Worm (Caenorhabditis elegans) whole organism, young adult: ENCODE measurements around the gene oac-8.
A peak's percentile ranks its signal among the peaks of the same experiment; 100 is the strongest.

Source experiments
- B0035.1 ChIP-seq: sonication (generic microtip); optimal IDR thresholded peaks from 2 replicates; lab custom pipeline; 2016; ENCODE audit warnings: missing genetic modification characterization, mild to moderate bottlenecking, missing compliant biosample characterization, missing genotype, missing genetic modification reagents
- B0336.3 ChIP-seq: fragments of 200-800 bp; sonication (Bioruptor generic); IDR thresholded peaks from 2 replicates; pipeline ENCODE4 v1.3.6; 2022; ENCODE audit warnings: missing genetic modification characterization, missing compliant biosample characterization
- C17E4.6 ChIP-seq: fragments of 200-800 bp; sonication (Bioruptor generic); IDR thresholded peaks from 2 replicates; pipeline ENCODE4 v1.3.6; 2022; ENCODE audit warnings: missing genetic modification reagents, missing genetic modification characterization, missing compliant biosample characterization
- F10E7.11 ChIP-seq: sonication (generic microtip); optimal IDR thresholded peaks from 2 replicates; lab custom pipeline; 2017; ENCODE audit warnings: mild to moderate bottlenecking, missing genetic modification characterization, moderate library complexity, missing compliant biosample characterization
- F39B2.1 ChIP-seq: fragments of 200-800 bp; sonication (Bioruptor generic); IDR thresholded peaks from 2 replicates; pipeline ENCODE4 v1.3.6; 2022; ENCODE audit warnings: missing genetic modification reagents, missing genetic modification characterization, missing compliant biosample characterization
- F49E8.2 ChIP-seq: sonication (generic microtip); optimal IDR thresholded peaks from 3 replicates; lab custom pipeline; 2017; ENCODE audit warnings: missing genetic modification characterization, mild to moderate bottlenecking, missing compliant biosample characterization, antibody characterized with exemption, moderate library complexity; ENCODE audit not compliant: insufficient read depth
- F55B11.4 ChIP-seq: sonication (generic microtip); optimal IDR thresholded peaks from 2 replicates; lab custom pipeline; 2016; ENCODE audit warnings: missing compliant biosample characterization, missing genetic modification characterization, borderline replicate concordance; ENCODE audit not compliant: insufficient read depth
- T26A5.8 ChIP-seq: sonication (generic microtip); optimal IDR thresholded peaks from 2 replicates; lab custom pipeline; 2016; ENCODE audit warnings: missing genetic modification characterization, missing compliant biosample characterization
- Y53F4B.3 ChIP-seq: fragments of 200-800 bp; sonication (Bioruptor generic); IDR thresholded peaks from 2 replicates; pipeline ENCODE4 v1.3.6; 2022; ENCODE audit warnings: missing genetic modification reagents, missing genetic modification characterization, missing compliant biosample characterization
- Y53G8AR.9 ChIP-seq: fragments of 200-800 bp; sonication (Bioruptor generic); conservative IDR thresholded peaks from 2 replicates; pipeline ENCODE4 v1.3.6; 2022; ENCODE audit warnings: missing genetic modification reagents, missing genetic modification characterization, missing compliant biosample characterization
- Y79H2A.3 ChIP-seq: fragments of 200-800 bp; sonication (Bioruptor generic); conservative IDR thresholded peaks from 2 replicates; pipeline ENCODE4 v1.3.6; 2022; ENCODE audit warnings: missing genetic modification reagents, missing genetic modification characterization, missing compliant biosample characterization
- athp-1 ChIP-seq: sonication (generic microtip); optimal IDR thresholded peaks from 2 replicates; lab custom pipeline; 2017; ENCODE audit warnings: mild to moderate bottlenecking, missing genetic modification characterization, missing compliant biosample characterization
- attf-3 ChIP-seq: fragments of 200-800 bp; sonication (Bioruptor generic); conservative IDR thresholded peaks from 2 replicates; pipeline ENCODE4 v1.3.6; 2022; ENCODE audit warnings: missing genetic modification reagents, missing genetic modification characterization, missing compliant biosample characterization
- attf-5 ChIP-seq: fragments of 200-800 bp; sonication (Bioruptor generic); optimal IDR thresholded peaks from 2 replicates; lab custom pipeline; 2018; ENCODE audit warnings: mild to moderate bottlenecking, missing genetic modification characterization, missing compliant biosample characterization
- bed-2 ChIP-seq: fragments of 200-800 bp; sonication (Bioruptor generic); IDR thresholded peaks from 2 replicates; pipeline ENCODE4 v1.3.6; 2022; ENCODE audit warnings: missing genetic modification reagents, missing genetic modification characterization, missing compliant biosample characterization
- ceh-27 ChIP-seq: fragments of 200-800 bp; sonication (Bioruptor generic); optimal IDR thresholded peaks from 2 replicates; lab custom pipeline; 2018; ENCODE audit warnings: mild to moderate bottlenecking, missing genetic modification characterization, moderate library complexity, missing compliant biosample characterization
- efl-1 ChIP-seq: fragments of 150-350 bp; optimal IDR thresholded peaks from 2 replicates; lab custom pipeline; 2014; ENCODE audit warnings: missing biosample characterization, missing genetic modification reagents, missing genetic modification characterization
- ekl-4 ChIP-seq: fragments of 200-800 bp; sonication (Bioruptor generic); IDR thresholded peaks from 2 replicates; pipeline ENCODE4 v1.3.6; 2022; ENCODE audit warnings: missing genetic modification reagents, missing genetic modification characterization, missing compliant biosample characterization
- fkh-3 ChIP-seq: sonication (generic microtip); optimal IDR thresholded peaks from 2 replicates; lab custom pipeline; 2016; ENCODE audit warnings: mild to moderate bottlenecking, missing genetic modification characterization, missing compliant biosample characterization
- gei-17 ChIP-seq: fragments of 200-800 bp; sonication (Bioruptor generic); optimal IDR thresholded peaks from 2 replicates; lab custom pipeline; 2018; ENCODE audit warnings: mild to moderate bottlenecking, missing genetic modification characterization, missing compliant biosample characterization
- him-1 ChIP-seq: sonication (generic microtip); optimal IDR thresholded peaks from 2 replicates; lab custom pipeline; 2016; ENCODE audit warnings: missing genotype, missing genetic modification reagents, missing genetic modification characterization, missing compliant biosample characterization
- hlh-12 ChIP-seq: sonication (generic microtip); optimal IDR thresholded peaks from 2 replicates; lab custom pipeline; 2016; ENCODE audit warnings: missing genetic modification characterization, missing compliant biosample characterization
- hmg-1.2 ChIP-seq: fragments of 200-800 bp; sonication (Bioruptor generic); IDR thresholded peaks from 2 replicates; pipeline ENCODE4 v1.3.6; 2022; ENCODE audit warnings: missing genetic modification reagents, missing genetic modification characterization, missing compliant biosample characterization
- hmg-20 ChIP-seq: fragments of 200-800 bp; sonication (Bioruptor generic); IDR thresholded peaks from 2 replicates; pipeline ENCODE4 v1.3.6; 2022; ENCODE audit warnings: missing genetic modification reagents, missing genetic modification characterization, missing compliant biosample characterization
- hrde-1 ChIP-seq: sonication (generic microtip); optimal IDR thresholded peaks from 2 replicates; lab custom pipeline; 2016; ENCODE audit warnings: missing genetic modification characterization, mild to moderate bottlenecking, missing compliant biosample characterization, moderate library complexity, missing genotype, missing genetic modification reagents, borderline replicate concordance
- let-607 ChIP-seq, 2 experiments: fragments of 200-800 bp in 1 of 2; sonication (Bioruptor generic) in 1 of 2; sonication (generic microtip) in 1 of 2; optimal IDR thresholded peaks; 2 replicates each; lab custom pipeline; 2016 to 2018; ENCODE audit warnings: mild to moderate bottlenecking in 2 of 2, missing compliant biosample characterization in 2 of 2, missing genetic modification characterization in 2 of 2, moderate library complexity in 2 of 2, missing genotype in 1 of 2
- madf-10 ChIP-seq: sonication (generic microtip); optimal IDR thresholded peaks from 2 replicates; lab custom pipeline; 2016; ENCODE audit warnings: mild to moderate bottlenecking, missing genetic modification characterization, missing compliant biosample characterization
- mel-28 ChIP-seq: sonication (generic microtip); optimal IDR thresholded peaks from 2 replicates; lab custom pipeline; 2016; ENCODE audit warnings: borderline replicate concordance, mild to moderate bottlenecking, missing genetic modification characterization, missing compliant biosample characterization
- nfyb-1 ChIP-seq: fragments of 200-800 bp; sonication (Bioruptor generic); IDR thresholded peaks from 2 replicates; pipeline ENCODE4 v1.3.6; 2022; ENCODE audit warnings: missing genetic modification reagents, missing genetic modification characterization, missing compliant biosample characterization
- nhr-80 ChIP-seq: sonication (generic microtip); optimal IDR thresholded peaks from 2 replicates; lab custom pipeline; 2016; ENCODE audit warnings: missing genetic modification characterization, missing compliant biosample characterization
- nhr-90 ChIP-seq: sonication (generic microtip); optimal IDR thresholded peaks from 2 replicates; lab custom pipeline; 2016; ENCODE audit warnings: missing genotype, mild to moderate bottlenecking, missing genetic modification characterization, missing compliant biosample characterization
- rpc-1 ChIP-seq, 2 experiments: fragments of 150-350 bp in 1 of 2; sonication (generic microtip) in 1 of 2; optimal IDR thresholded peaks; 2 replicates each; lab custom pipeline; 2014 to 2018; ENCODE audit warnings: missing biosample characterization in 1 of 2, missing genetic modification characterization in 1 of 2, missing genetic modification reagents in 1 of 2, missing genotype in 1 of 2
- sea-2 ChIP-seq: fragments of 200-800 bp; sonication (Bioruptor generic); IDR thresholded peaks from 2 replicates; pipeline ENCODE4 v1.3.6; 2022; ENCODE audit warnings: missing genetic modification characterization, missing compliant biosample characterization
- snpc-3.4 ChIP-seq: sonication (generic microtip); optimal IDR thresholded peaks from 2 replicates; lab custom pipeline; 2017; ENCODE audit warnings: missing genetic modification characterization, mild to moderate bottlenecking, missing compliant biosample characterization, antibody characterized with exemption, moderate library complexity, missing genotype, missing genetic modification reagents
- zim-3 ChIP-seq: sonication (generic microtip); optimal IDR thresholded peaks from 2 replicates; lab custom pipeline; 2017; ENCODE audit warnings: mild to moderate bottlenecking, missing genetic modification characterization, moderate library complexity, missing compliant biosample characterization
- ztf-18 ChIP-seq: sonication (generic microtip); optimal IDR thresholded peaks from 2 replicates; lab custom pipeline; 2016; ENCODE audit warnings: missing genotype, mild to moderate bottlenecking, missing genetic modification characterization, missing compliant biosample characterization
- ztf-22 ChIP-seq: fragments of 200-800 bp; sonication (Bioruptor generic); optimal IDR thresholded peaks from 2 replicates; lab custom pipeline; 2018; ENCODE audit warnings: mild to moderate bottlenecking, missing genetic modification characterization, moderate library complexity, missing compliant biosample characterization

The oac-8 gene

ce11 chrIV:10584237-10584636, at the start of gene oac-8:
oac-8 (plus strand) TSS chrIV:10584537.
- no peak for TF ChIP-seq F10E7.11 (tag; lab: Kevin White, UChicago)

ce11 chrIV:10538584-10538983, 45.8 kb upstream of the oac-8 start, which contains the start of gene T07G12.4:
T07G12.4 (minus strand) TSS chrIV:10538684.
- no peak for TF ChIP-seq B0336.3
- TF ChIP-seq F10E7.11 (tag; lab: Kevin White, UChicago): no peak
- no peak for TF ChIP-seq let-607 (tag; optimal IDR thresholded peaks at IDR 0.05; lab: Kevin White, UChicago)
- no peak for TF ChIP-seq attf-3 (GFP tag; lab: Robert Waterston, UW)
- TF ChIP-seq F39B2.1 (GFP tag; lab: Robert Waterston, UW): no peak
- TF ChIP-seq ceh-27: no peak
- no peak for TF ChIP-seq hmg-20 (GFP tag; lab: Robert Waterston, UW)
- no peak for TF ChIP-seq athp-1 (tag; lab: Kevin White, UChicago)
- no peak for TF ChIP-seq nhr-80 (tag; lab: Kevin White, UChicago)
- TF ChIP-seq F49E8.2 (tag; lab: Kevin White, UChicago): no peak
- TF ChIP-seq bed-2 (GFP tag; lab: Robert Waterston, UW): no peak
- TF ChIP-seq mel-28 (tag; lab: Kevin White, UChicago): no peak
- no peak for TF ChIP-seq T26A5.8 (tag; lab: Kevin White, UChicago)
- TF ChIP-seq him-1 (tag; lab: Kevin White, UChicago): no peak
- no peak for TF ChIP-seq Y79H2A.3
- TF ChIP-seq madf-10 (tag; lab: Kevin White, UChicago): no peak

ce11 chrIV:10542283-10542682, 42.1 kb upstream of the oac-8 start:
- TF ChIP-seq nhr-90 (tag; lab: Kevin White, UChicago) (no peak), nhr-80 (tag; lab: Kevin White, UChicago) (peak; percentile 50)

DNA sequence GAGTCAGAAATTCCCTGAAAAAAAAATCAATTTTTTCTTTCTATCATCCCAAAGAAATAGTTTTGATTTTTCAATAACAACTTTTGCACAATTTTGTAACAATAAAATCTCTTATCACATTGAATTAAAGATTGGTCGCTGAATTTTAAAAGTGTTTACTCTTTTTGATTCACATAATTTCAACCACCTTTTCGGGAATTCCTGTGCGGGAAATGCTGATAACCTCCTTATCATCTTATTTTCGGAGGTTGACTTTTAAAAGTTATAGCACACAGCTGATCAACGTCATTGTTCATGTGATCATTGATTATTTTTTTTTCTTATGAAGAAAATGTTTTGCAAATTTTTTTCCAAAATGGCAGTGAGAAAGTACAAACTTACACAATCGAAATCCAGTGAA, 41.0 kb upstream of the oac-8 start:
- TF ChIP-seq nhr-80 (tag; lab: Kevin White, UChicago): peak; percentile 51
- no peak for TF ChIP-seq hrde-1 (tag; lab: Kevin White, UChicago)

DNA sequence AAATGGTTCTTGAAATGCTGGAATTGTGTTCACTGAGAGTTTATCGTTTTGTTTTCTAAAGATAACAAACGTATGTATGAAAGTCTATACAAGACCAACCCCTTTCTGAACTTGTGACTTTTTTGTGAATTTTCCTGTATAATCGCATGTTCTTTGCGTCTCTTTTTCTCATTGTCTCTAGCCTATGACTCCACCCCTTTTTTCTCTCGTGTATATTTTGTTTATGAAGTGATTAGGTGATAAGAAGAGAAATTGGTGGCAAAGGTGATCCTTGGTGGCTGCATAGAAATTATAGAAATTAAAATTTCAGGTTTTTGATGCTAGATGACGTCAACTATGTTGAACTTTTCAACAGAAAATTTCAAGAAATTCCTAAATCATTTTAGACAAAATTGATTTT, 39.3 kb upstream of the oac-8 start, which contains the start of gene T07G12.5:
T07G12.5 (minus strand) TSS at position 101 of the 400 bp plus-strand sequence.
- no peak for TF ChIP-seq T26A5.8 (tag; lab: Kevin White, UChicago)
- no peak for TF ChIP-seq gei-17 (GFP tag; lab: Kevin White, UChicago)
- TF ChIP-seq C17E4.6: no peak
- TF ChIP-seq bed-2 (GFP tag; lab: Robert Waterston, UW): no peak
- TF ChIP-seq rpc-1 (optimal IDR thresholded peaks at IDR 0.05; lab: Kevin White, UChicago): no peak
- no peak for TF ChIP-seq rpc-1 (tag; optimal IDR thresholded peaks at IDR 0.05; lab: Kevin White, UChicago)
- no peak for TF ChIP-seq ztf-22 (GFP tag; lab: Kevin White, UChicago)

- no peak for TF ChIP-seq hlh-12
- no peak for TF ChIP-seq zim-3 (tag; lab: Kevin White, UChicago)
- TF ChIP-seq Y53F4B.3: no peak
- no peak for TF ChIP-seq sea-2 (GFP tag; lab: Robert Waterston, UW)
- no peak for TF ChIP-seq snpc-3.4 (tag; lab: Kevin White, UChicago)
- no peak for TF ChIP-seq gei-17 (GFP tag; lab: Kevin White, UChicago)
- TF ChIP-seq madf-10 (tag; lab: Kevin White, UChicago): no peak
- no peak for TF ChIP-seq Y53G8AR.9
- no peak for TF ChIP-seq hmg-1.2 (GFP tag; lab: Robert Waterston, UW)
- TF ChIP-seq fkh-3 (tag; lab: Kevin White, UChicago): no peak
- TF ChIP-seq ztf-18 (tag; lab: Kevin White, UChicago): no peak
- TF ChIP-seq B0035.1 (tag; lab: Kevin White, UChicago): no peak
- TF ChIP-seq ekl-4 (GFP tag; lab: Robert Waterston, UW): no peak
- TF ChIP-seq nfyb-1 (GFP tag; lab: Robert Waterston, UW): no peak
- peak; percentile 5 for TF ChIP-seq efl-1
- TF ChIP-seq attf-5: no peak
- TF ChIP-seq rpc-1 (optimal IDR thresholded peaks at IDR 0.05; lab: Kevin White, UChicago): no peak
- TF ChIP-seq rpc-1 (tag; optimal IDR thresholded peaks at IDR 0.05; lab: Kevin White, UChicago): no peak
- TF ChIP-seq F10E7.11 (tag; lab: Kevin White, UChicago): no peak
- no peak for TF ChIP-seq F55B11.4 (tag; lab: Kevin White, UChicago)
Measured at ce11 chrIV:10546589-10547136, 37.7 kb upstream of the oac-8 start, which contains the start of gene zim-1. zim-1 (plus strand) TSS chrIV:10547086.
